Worm (Caenorhabditis elegans) whole organism, mixed stage, embryonic: ENCODE results near the gene str-32.

ENCODE experiments used
- M03D4.4 ChIP-seq: sonication (generic microtip); optimal IDR thresholded peaks from 2 replicates; lab custom pipeline; 2017; ENCODE audit warnings: mild to moderate bottlenecking, missing genetic modification characterization, missing compliant biosample characterization
- bed-3 ChIP-seq: fragments of 200-800 bp; sonication (Bioruptor generic); optimal IDR thresholded peaks from 3 replicates; lab custom pipeline; 2018; ENCODE audit warnings: mild to moderate bottlenecking, missing genetic modification characterization, moderate library complexity, missing compliant biosample characterization
- blmp-1 ChIP-seq: fragments of 150-350 bp; optimal IDR thresholded peaks from 2 replicates; lab custom pipeline; 2014; ENCODE audit warnings: missing biosample characterization, missing genetic modification characterization
- ceh-39 ChIP-seq: fragments of 150-350 bp; optimal IDR thresholded peaks from 2 replicates; lab custom pipeline; 2014; ENCODE audit warnings: missing biosample characterization, missing genetic modification characterization
- ceh-43 ChIP-seq: fragments of 200-800 bp; sonication (Bioruptor generic); optimal IDR thresholded peaks from 2 replicates; lab custom pipeline; 2018; ENCODE audit warnings: mild to moderate bottlenecking, missing genetic modification characterization, moderate library complexity, missing compliant biosample characterization
- drap-1 ChIP-seq: fragments of 200-800 bp; sonication (Bioruptor generic); optimal IDR thresholded peaks from 3 replicates; lab custom pipeline; 2018; ENCODE audit warnings: mild to moderate bottlenecking, missing genetic modification characterization, missing compliant biosample characterization
- elt-1 ChIP-seq: sonication (generic microtip); optimal IDR thresholded peaks from 2 replicates; lab custom pipeline; 2017; ENCODE audit warnings: missing genetic modification characterization, mild to moderate bottlenecking, missing compliant biosample characterization, antibody characterized with exemption, moderate library complexity, borderline replicate concordance; ENCODE audit not compliant: insufficient read depth
- elt-3 ChIP-seq: fragments of 150-350 bp; optimal IDR thresholded peaks from 2 replicates; lab custom pipeline; 2014; ENCODE audit warnings: missing biosample characterization, missing genetic modification characterization
- flh-1 ChIP-seq: fragments of 200-800 bp; sonication (Bioruptor generic); optimal IDR thresholded peaks from 2 replicates; lab custom pipeline; 2018; ENCODE audit warnings: mild to moderate bottlenecking, missing genetic modification characterization, moderate library complexity, missing compliant biosample characterization
- ham-2 ChIP-seq: fragments of 200-800 bp; sonication (Bioruptor generic); optimal IDR thresholded peaks from 2 replicates; lab custom pipeline; 2018; ENCODE audit warnings: mild to moderate bottlenecking, missing genetic modification characterization, missing compliant biosample characterization
- hlh-1 ChIP-seq: fragments of 150-350 bp; optimal IDR thresholded peaks from 2 replicates; lab custom pipeline; 2014; ENCODE audit warnings: missing biosample characterization, missing genetic modification reagents, missing genetic modification characterization
- lin-32 ChIP-seq: fragments of 200-800 bp; sonication (Bioruptor generic); optimal IDR thresholded peaks from 2 replicates; lab custom pipeline; 2018; ENCODE audit warnings: mild to moderate bottlenecking, missing genetic modification characterization, missing compliant biosample characterization
- lsy-2 ChIP-seq: fragments of 150-350 bp; optimal IDR thresholded peaks from 2 replicates; lab custom pipeline; 2014; ENCODE audit warnings: missing biosample characterization, missing genetic modification characterization
- mab-5 ChIP-seq: fragments of 150-350 bp; optimal IDR thresholded peaks from 2 replicates; lab custom pipeline; 2014; ENCODE audit warnings: missing biosample characterization, missing genetic modification characterization
- mep-1 ChIP-seq: fragments of 150-350 bp; optimal IDR thresholded peaks from 2 replicates; lab custom pipeline; 2017; ENCODE audit warnings: missing biosample characterization, missing genetic modification reagents, missing genetic modification characterization, inconsistent platforms
- mls-2 ChIP-seq: sonication (generic microtip); optimal IDR thresholded peaks from 2 replicates; lab custom pipeline; 2016; ENCODE audit warnings: mild to moderate bottlenecking, missing genetic modification characterization, moderate library complexity, missing compliant biosample characterization
- nhr-12 ChIP-seq: fragments of 150-350 bp; optimal IDR thresholded peaks from 2 replicates; lab custom pipeline; 2014; ENCODE audit warnings: missing biosample characterization, missing genetic modification characterization
- nhr-2 ChIP-seq: fragments of 150-350 bp; optimal IDR thresholded peaks from 2 replicates; lab custom pipeline; 2014; ENCODE audit warnings: missing biosample characterization, missing genetic modification characterization
- nhr-237 ChIP-seq: fragments of 150-350 bp; optimal IDR thresholded peaks from 2 replicates; lab custom pipeline; 2014; ENCODE audit warnings: missing biosample characterization, missing genetic modification characterization
- nhr-28 ChIP-seq: fragments of 150-350 bp; optimal IDR thresholded peaks from 2 replicates; lab custom pipeline; 2014; ENCODE audit warnings: missing biosample characterization, missing genetic modification characterization
- nhr-76 ChIP-seq: sonication (generic microtip); optimal IDR thresholded peaks from 2 replicates; lab custom pipeline; 2017; ENCODE audit warnings: missing biosample characterization, missing genetic modification characterization
- pha-4 ChIP-seq: fragments of 150-350 bp; optimal IDR thresholded peaks from 2 replicates; lab custom pipeline; 2018; ENCODE audit warnings: missing biosample characterization, missing genetic modification reagents, missing genetic modification characterization
- sem-2 ChIP-seq: fragments of 200-800 bp; sonication (Bioruptor generic); optimal IDR thresholded peaks from 2 replicates; lab custom pipeline; 2018; ENCODE audit warnings: mild to moderate bottlenecking, missing genetic modification characterization, missing compliant biosample characterization
- snpc-4 ChIP-seq: fragments of 150-350 bp; optimal IDR thresholded peaks from 2 replicates; lab custom pipeline; 2014; ENCODE audit warnings: missing biosample characterization, missing genetic modification characterization
- sptf-1 ChIP-seq: sonication (generic microtip); optimal IDR thresholded peaks from 2 replicates; lab custom pipeline; 2017; ENCODE audit warnings: mild to moderate bottlenecking, missing genetic modification characterization, moderate library complexity, missing compliant biosample characterization
- tbx-8 ChIP-seq: fragments of 200-800 bp; sonication (Bioruptor generic); optimal IDR thresholded peaks from 2 replicates; lab custom pipeline; 2018; ENCODE audit warnings: mild to moderate bottlenecking, missing genetic modification characterization, moderate library complexity, missing compliant biosample characterization
- unc-120 ChIP-seq: sonication (generic microtip); optimal IDR thresholded peaks from 2 replicates; lab custom pipeline; 2017; ENCODE audit warnings: missing genetic modification characterization, missing compliant biosample characterization; ENCODE audit not compliant: poor library complexity, severe bottlenecking
- unc-62 ChIP-seq: fragments of 150-350 bp; optimal IDR thresholded peaks from 2 replicates; lab custom pipeline; 2014; ENCODE audit warnings: missing biosample characterization, missing genetic modification reagents, missing genetic modification characterization
- zip-8 ChIP-seq: fragments of 150-350 bp; optimal IDR thresholded peaks from 2 replicates; lab custom pipeline; 2014; ENCODE audit warnings: missing biosample characterization, missing genetic modification characterization
- ztf-11 ChIP-seq: fragments of 150-350 bp; optimal IDR thresholded peaks from 2 replicates; lab custom pipeline; 2014; ENCODE audit warnings: missing biosample characterization, missing genetic modification characterization

Gene str-32

DNA sequence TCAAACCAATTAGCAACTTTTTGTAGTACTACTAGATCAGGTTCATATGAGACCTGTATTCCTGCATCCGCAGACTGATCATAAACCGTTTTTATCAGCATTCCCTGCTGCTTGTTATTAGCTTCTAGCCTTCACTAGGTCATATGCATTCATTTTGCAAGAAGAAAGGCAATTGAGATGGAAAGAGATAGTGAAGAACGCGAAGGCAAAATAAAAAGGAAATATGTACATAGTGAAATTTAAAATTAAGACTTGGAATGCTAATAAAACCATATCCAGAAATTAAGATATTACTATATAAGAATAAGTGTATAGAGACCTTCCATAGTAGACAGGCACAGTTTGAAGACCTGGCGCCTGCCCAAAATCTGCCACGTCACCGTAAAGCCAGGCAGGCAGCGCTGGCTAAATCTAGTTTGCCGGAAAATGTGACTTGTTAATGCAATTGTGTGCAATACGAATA, 39.4 kb upstream of the str-32 start, which contains the start of the genes C02E7.8 and srh-23:
Gene C02E7.8 (minus strand): TSS at position 101 of the 463 bp plus-strand sequence.
Gene srh-23 (plus strand): TSS at position 413 of the 463 bp plus-strand sequence.
- no peak for TF ChIP-seq nhr-28
- no peak for TF ChIP-seq lsy-2
- no peak for TF ChIP-seq ceh-39 (tag; lab: Kevin White, UChicago)
- no peak for TF ChIP-seq lin-32 (GFP tag; lab: Kevin White, UChicago)
- no peak for TF ChIP-seq sem-2 (GFP tag; lab: Kevin White, UChicago)
- TF ChIP-seq nhr-12, result no peak
- no peak for TF ChIP-seq hlh-1
- no peak for TF ChIP-seq M03D4.4
- no peak for TF ChIP-seq elt-1 (tag; lab: Kevin White, UChicago)
- TF ChIP-seq snpc-4 (tag; lab: Kevin White, UChicago), result no peak
- TF ChIP-seq bed-3 (GFP tag; lab: Kevin White, UChicago), result no peak
- no peak for TF ChIP-seq tbx-8

DNA sequence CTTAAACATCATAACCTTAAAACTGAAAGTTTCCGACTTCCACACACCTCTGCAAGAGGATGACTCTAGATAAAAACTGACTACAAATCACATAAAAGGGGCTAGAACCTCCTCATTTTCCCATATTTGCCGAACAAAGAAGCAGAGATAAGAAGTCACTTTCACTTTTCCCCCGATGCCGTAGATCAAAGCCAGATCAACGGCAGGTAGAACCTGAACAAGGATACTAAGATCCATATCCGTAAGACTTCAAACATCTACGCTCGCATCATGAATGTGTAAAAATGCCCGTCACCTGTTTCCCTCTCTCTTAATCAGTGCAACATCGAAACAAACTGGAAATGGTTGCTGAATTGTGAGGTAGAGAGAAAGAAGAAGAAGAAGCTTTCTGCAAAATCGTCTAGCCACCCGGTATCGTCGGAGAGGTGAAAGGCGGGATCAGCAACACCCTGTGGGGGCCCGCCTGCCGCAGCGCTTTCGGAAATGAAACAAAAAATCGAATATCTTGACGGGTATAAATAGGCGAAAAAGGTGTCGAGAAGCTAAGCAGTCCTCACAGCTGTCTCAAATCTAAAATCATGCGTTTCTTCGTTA, 37.5 kb upstream of the str-32 start, which contains the start of gene C02E7.6:
Gene C02E7.6 (plus strand): TSS at position 544 of the 594 bp plus-strand sequence.
- TF ChIP-seq ztf-11 (no peak), nhr-237 (tag; lab: Kevin White, UChicago) (peak; percentile 14), blmp-1 (tag; lab: Kevin White, UChicago) (peak; percentile 67), unc-62 (GFP tag; lab: Kevin White, UChicago) (peak; percentile 16), elt-1 (tag; lab: Kevin White, UChicago) (peak; percentile 90)
- TF ChIP-seq, all 35 proteins: peak for 4

DNA sequence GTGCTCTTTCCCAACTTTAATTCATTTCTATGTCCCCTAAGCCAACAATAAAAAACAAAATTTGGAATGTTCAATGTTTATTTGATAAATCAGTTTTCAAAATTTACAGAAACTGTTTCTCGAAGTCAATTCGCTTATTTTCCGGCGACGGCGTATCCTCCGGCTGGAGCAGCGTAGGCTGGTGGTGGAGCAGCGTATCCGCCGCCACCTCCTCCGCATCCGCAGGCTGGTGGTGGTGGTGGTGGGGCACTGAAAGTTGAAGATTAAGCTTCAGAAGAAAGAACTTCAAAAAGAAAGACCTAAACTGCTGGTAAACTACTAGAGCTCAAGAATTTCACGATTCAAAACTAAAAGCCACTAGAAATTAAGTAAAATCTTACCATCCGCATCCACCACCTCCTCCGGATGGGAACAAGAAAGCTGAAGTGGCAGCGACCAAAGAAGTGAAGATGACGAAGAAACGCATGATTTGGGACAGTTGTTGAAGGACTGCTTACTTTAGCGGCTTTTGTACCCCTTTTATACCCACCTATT, 36.9 kb upstream of the str-32 start, which contains the start of gene C02E7.7:
Gene C02E7.7 (minus strand): TSS at position 484 of the 534 bp plus-strand sequence.
- TF ChIP-seq tbx-8 (no peak), elt-1 (tag; lab: Kevin White, UChicago) (no peak), nhr-2 (tag; lab: Kevin White, UChicago) (no peak), sptf-1 (tag; lab: Kevin White, UChicago) (no peak), lsy-2 (no peak), nhr-12 (no peak), mls-2 (tag; lab: Kevin White, UChicago) (no peak), ceh-43 (GFP tag; lab: Kevin White, UChicago) (no peak), bed-3 (GFP tag; lab: Kevin White, UChicago) (no peak), hlh-1 (no peak), nhr-76 (tag; lab: Kevin White, UChicago) (no peak)

DNA sequence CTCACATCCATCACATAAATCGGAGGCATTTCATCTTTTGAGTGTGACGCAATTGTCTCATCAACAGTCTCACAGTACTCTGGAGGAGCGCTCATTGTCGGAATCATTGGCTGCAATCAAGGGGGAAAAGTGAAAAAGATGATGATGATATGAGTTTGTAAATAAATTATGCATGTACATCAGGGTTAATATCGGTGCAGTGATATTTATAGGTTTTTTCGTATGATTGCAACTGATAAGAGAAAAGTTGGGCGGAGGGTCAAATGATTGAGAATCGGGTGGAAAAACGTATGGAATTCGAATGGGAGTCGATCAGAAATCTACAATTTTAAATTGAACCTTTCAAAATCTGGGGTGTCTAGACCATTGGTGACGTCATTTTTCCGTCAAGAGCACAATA, 33.6 kb upstream of the str-32 start, which contains the start of gene H23N18.6:
Gene H23N18.6 (minus strand): TSS at position 201 of the 400 bp plus-strand sequence.
- TF ChIP-seq ztf-11 (no peak), zip-8 (no peak), nhr-28 (no peak), M03D4.4 (no peak), tbx-8 (no peak), lsy-2 (no peak), sem-2 (GFP tag; lab: Kevin White, UChicago) (no peak), ham-2 (no peak)

DNA sequence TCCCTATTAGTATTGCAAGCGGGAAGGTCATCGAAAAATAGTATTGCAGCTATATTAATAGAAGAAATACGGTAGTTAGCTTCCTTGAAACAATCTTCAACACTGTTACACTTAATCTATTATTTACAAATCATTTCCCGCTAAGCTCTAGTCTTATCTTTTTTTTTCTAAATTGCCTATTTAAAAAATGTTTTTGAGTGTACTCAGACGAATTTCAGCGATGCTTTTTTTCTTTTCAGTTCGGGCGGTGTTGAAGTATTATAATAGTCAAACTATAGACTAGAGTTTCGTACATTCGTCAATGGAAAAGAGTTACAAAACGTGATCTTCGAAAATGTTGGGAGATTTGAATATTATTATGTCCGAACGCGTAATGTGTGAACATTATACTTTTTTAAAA, 32.6 kb upstream of the str-32 start:
- TF ChIP-seq nhr-2 (tag; lab: Kevin White, UChicago) (no peak), pha-4 (no peak), sem-2 (GFP tag; lab: Kevin White, UChicago) (no peak), mep-1 (tag; lab: Kevin White, UChicago) (no peak)

DNA sequence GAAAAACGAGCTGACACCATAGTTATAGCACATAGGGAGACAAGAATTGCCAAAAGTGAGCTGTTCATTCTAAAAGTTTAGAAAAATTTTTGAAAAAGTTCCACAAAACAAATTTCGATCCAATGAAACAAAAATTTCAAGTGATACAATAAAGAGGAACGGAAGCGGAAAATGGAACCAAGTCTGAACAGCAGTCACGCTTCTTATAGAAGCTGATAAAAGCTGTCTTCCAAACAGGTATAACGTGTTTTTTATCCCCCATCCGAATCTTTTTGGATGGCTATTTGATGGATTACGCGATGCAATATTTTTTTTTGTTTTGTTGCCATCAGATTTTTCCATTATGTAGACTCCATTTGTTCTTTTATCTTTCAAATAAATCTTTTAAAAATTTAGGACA, 31.0 kb upstream of the str-32 start, which contains the start of gene H23N18.5:
Gene H23N18.5 (minus strand): TSS at position 69 of the 400 bp plus-strand sequence.
- TF ChIP-seq nhr-12 (no peak), unc-120 (no peak), elt-1 (tag; lab: Kevin White, UChicago) (peak; percentile 0)
- TF ChIP-seq, all 35 proteins: peak for 1

DNA sequence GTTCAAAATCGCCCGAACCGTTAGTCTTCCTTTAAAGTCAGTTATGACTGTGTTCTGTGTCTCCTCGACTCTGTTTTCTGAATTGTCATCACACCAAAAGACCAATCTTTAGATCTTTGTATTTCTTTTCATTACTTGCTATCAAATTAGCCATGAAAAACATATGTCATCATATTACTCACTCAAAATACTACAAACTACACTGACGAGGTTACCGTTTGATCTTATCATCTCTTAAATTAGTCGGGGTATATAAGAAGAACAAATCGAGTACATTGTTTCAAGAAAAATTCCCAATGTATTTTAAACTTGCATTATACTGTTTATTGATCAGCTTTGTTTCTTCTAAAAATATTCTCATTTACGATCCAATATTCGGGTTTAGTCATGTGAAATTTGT, 27.3 kb upstream of the str-32 start, which contains the start of gene ugt-13:
Gene ugt-13 (plus strand): TSS at position 294 of the 400 bp plus-strand sequence.
- TF ChIP-seq flh-1, result no peak
- no peak for TF ChIP-seq unc-120
- no peak for TF ChIP-seq mab-5 (tag; lab: Kevin White, UChicago)
- TF ChIP-seq elt-3, result no peak
- no peak for TF ChIP-seq ham-2
- no peak for TF ChIP-seq sptf-1 (tag; lab: Kevin White, UChicago)
- no peak for TF ChIP-seq nhr-12
- no peak for TF ChIP-seq bed-3 (GFP tag; lab: Kevin White, UChicago)
- no peak for TF ChIP-seq nhr-237 (tag; lab: Kevin White, UChicago)
- no peak for TF ChIP-seq drap-1 (GFP tag; lab: Kevin White, UChicago)
